Fruit fly (Drosophila melanogaster): ENCODE results near the gene CG11786.

DNA sequence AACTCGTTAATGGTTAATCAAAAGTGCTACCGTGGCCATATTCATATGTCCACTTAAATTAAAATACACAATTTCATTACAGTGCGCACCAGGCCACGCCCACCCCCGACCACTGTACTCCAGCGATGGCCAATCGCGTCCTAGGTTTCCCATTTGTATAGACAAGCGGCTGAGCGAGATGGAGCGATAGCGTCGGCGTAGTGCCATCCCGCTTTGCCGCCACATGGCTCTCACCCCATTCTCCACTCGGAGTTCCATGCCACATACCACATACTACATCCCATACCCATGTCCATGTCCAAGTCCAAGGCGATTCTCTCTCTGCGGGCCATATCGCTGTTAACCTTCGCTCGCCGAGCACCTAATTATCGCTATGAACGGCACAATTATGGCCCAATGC, 34.3 kb downstream of the CG11786 start:
- no peak for TF ChIP-seq D1 (tag; optimal IDR thresholded peaks at IDR 0.05)
- no peak for TF ChIP-seq CG17806 (tag; optimal IDR thresholded peaks at IDR 0.05)
- no peak for TF ChIP-seq gl (tag; optimal IDR thresholded peaks at IDR 0.05)
- TF ChIP-seq CG4496 (GFP tag; IDR thresholded peaks at IDR 0.05): no peak; the same call in 2 of the 3 replicates
- TF ChIP-seq CG10348 (GFP tag; IDR thresholded peaks at IDR 0.05): no peak
